Worm (Caenorhabditis elegans) whole organism, L4 larva: ENCODE data around the gene F57G12.1.
A peak's percentile ranks its signal among the peaks of the same experiment; 100 is the strongest.

Experiments
- Y5F2A.4 ChIP-seq: fragments of 200-800 bp; sonication (Bioruptor generic); optimal IDR thresholded peaks from 2 replicates; lab custom pipeline; 2018; ENCODE audit warnings: mild to moderate bottlenecking, missing genetic modification characterization, missing compliant biosample characterization
- Y75B8A.6 ChIP-seq: fragments of 200-800 bp; sonication (Bioruptor generic); IDR thresholded peaks from 2 replicates; pipeline ENCODE4 v1.3.6; 2022; ENCODE audit warnings: missing genetic modification reagents, missing genetic modification characterization, missing compliant biosample characterization
- aha-1 ChIP-seq: fragments of 150-350 bp; peaks from one replicate; lab custom pipeline; 2014; ENCODE audit warnings: missing biosample characterization, missing genetic modification characterization
- aly-2 ChIP-seq: sonication (generic microtip); optimal IDR thresholded peaks from 2 replicates; lab custom pipeline; 2018; ENCODE audit warnings: missing biosample characterization, missing genetic modification characterization
- attf-4 ChIP-seq: sonication (generic microtip); optimal IDR thresholded peaks from 3 replicates; lab custom pipeline; 2017; ENCODE audit warnings: missing biosample characterization, missing genetic modification characterization
- ceh-44 ChIP-seq: fragments of 200-800 bp; sonication (Bioruptor generic); IDR thresholded peaks from 2 replicates; pipeline ENCODE4 v1.3.6; 2022; ENCODE audit warnings: missing genetic modification reagents, missing genetic modification characterization, missing compliant biosample characterization
- ceh-62 ChIP-seq: sonication (generic microtip); optimal IDR thresholded peaks from 2 replicates; lab custom pipeline; 2017; ENCODE audit warnings: missing biosample characterization, missing genetic modification characterization
- ces-1 ChIP-seq: fragments of 150-350 bp; sonication (generic microtip); optimal IDR thresholded peaks from 4 replicates; lab custom pipeline; 2014; ENCODE audit warnings: missing biosample characterization, missing genetic modification reagents, missing genetic modification characterization
- ctbp-1 ChIP-seq: fragments of 200-800 bp; sonication (Bioruptor generic); IDR thresholded peaks from 2 replicates; pipeline ENCODE4 v1.3.6; 2022; ENCODE audit warnings: missing genetic modification reagents, missing genetic modification characterization, missing compliant biosample characterization
- daf-8 ChIP-seq: fragments of 200-800 bp; sonication (Bioruptor generic); IDR thresholded peaks from 2 replicates; pipeline ENCODE4 v1.3.6; 2022; ENCODE audit warnings: missing genetic modification characterization, missing compliant biosample characterization
- dmd-6 ChIP-seq: fragments of 200-800 bp; sonication (Bioruptor generic); IDR thresholded peaks from 2 replicates; pipeline ENCODE4 v1.3.6; 2022; ENCODE audit warnings: missing genetic modification reagents, missing genetic modification characterization, missing compliant biosample characterization
- dpl-1 ChIP-seq: fragments of 150-350 bp; optimal IDR thresholded peaks from 2 replicates; lab custom pipeline; 2014; ENCODE audit warnings: missing biosample characterization, missing genetic modification reagents, missing genetic modification characterization
- dve-1 ChIP-seq: sonication (generic microtip); optimal IDR thresholded peaks from 2 replicates; lab custom pipeline; 2017; ENCODE audit warnings: antibody characterized with exemption, mild to moderate bottlenecking, missing genetic modification characterization, missing compliant biosample characterization; ENCODE audit not compliant: insufficient read depth
- egl-43 ChIP-seq: fragments of 200-800 bp; sonication (Bioruptor generic); IDR thresholded peaks from 2 replicates; pipeline ENCODE4 v1.3.6; 2022; ENCODE audit warnings: missing genetic modification reagents, missing genetic modification characterization, missing compliant biosample characterization
- fos-1 ChIP-seq: fragments of 150-350 bp; optimal IDR thresholded peaks from 2 replicates; lab custom pipeline; 2014; ENCODE audit warnings: missing biosample characterization, missing genetic modification characterization
- hif-1 ChIP-seq, 2 experiments: sonication (generic microtip); optimal IDR thresholded peaks; 2 replicates each; lab custom pipeline; 2016 to 2017; ENCODE audit warnings: missing compliant biosample characterization in 2 of 2, missing genetic modification characterization in 2 of 2, missing genetic modification reagents in 2 of 2, missing genotype in 2 of 2, mild to moderate bottlenecking in 1 of 2
- hlh-30 ChIP-seq: sonication (generic microtip); optimal IDR thresholded peaks from 2 replicates; lab custom pipeline; 2017; ENCODE audit warnings: antibody characterized with exemption, mild to moderate bottlenecking, missing genetic modification characterization, missing compliant biosample characterization; ENCODE audit not compliant: insufficient read depth
- hmg-1.1 ChIP-seq: fragments of 200-800 bp; sonication (Bioruptor generic); IDR thresholded peaks from 2 replicates; pipeline ENCODE4 v1.3.6; 2022; ENCODE audit warnings: missing genetic modification reagents, missing genetic modification characterization, missing compliant biosample characterization
- lin-1 ChIP-seq: fragments of 200-800 bp; sonication (Bioruptor generic); IDR thresholded peaks from 2 replicates; pipeline ENCODE4 v1.3.6; 2022; ENCODE audit warnings: missing genetic modification reagents, missing genetic modification characterization, missing compliant biosample characterization
- lin-39 ChIP-seq: fragments of 150-350 bp; optimal IDR thresholded peaks from 2 replicates; lab custom pipeline; 2014; ENCODE audit warnings: missing biosample characterization, missing genetic modification reagents, missing genetic modification characterization
- lsy-2 ChIP-seq, 2 experiments: fragments of 150-350 bp in 1 of 2; sonication (generic microtip) in 1 of 2; optimal IDR thresholded peaks; 2 replicates each; lab custom pipeline; 2014 to 2017; ENCODE audit warnings: missing biosample characterization in 2 of 2, missing genetic modification characterization in 2 of 2
- madf-9 ChIP-seq: fragments of 200-800 bp; sonication (Bioruptor generic); conservative IDR thresholded peaks from 2 replicates; pipeline ENCODE4 v1.3.6; 2022; ENCODE audit warnings: missing genetic modification reagents, missing genetic modification characterization, missing compliant biosample characterization
- mdl-1 ChIP-seq, 2 experiments: fragments of 150-350 bp in 1 of 2; sonication (generic microtip) in 1 of 2; optimal IDR thresholded peaks; 2 replicates each; lab custom pipeline; 2014 to 2017; ENCODE audit warnings: missing biosample characterization in 2 of 2, missing genetic modification characterization in 2 of 2
- mep-1 ChIP-seq: fragments of 150-350 bp; sonication (generic microtip); optimal IDR thresholded peaks from 3 replicates; lab custom pipeline; 2014; ENCODE audit warnings: missing biosample characterization, missing genetic modification characterization
- mxl-3 ChIP-seq: fragments of 200-800 bp; sonication (Bioruptor generic); optimal IDR thresholded peaks from 2 replicates; lab custom pipeline; 2018; ENCODE audit warnings: mild to moderate bottlenecking, missing genetic modification characterization, missing compliant biosample characterization
- nhr-102 ChIP-seq: sonication (generic microtip); optimal IDR thresholded peaks from 2 replicates; lab custom pipeline; 2016; ENCODE audit warnings: mild to moderate bottlenecking, missing genetic modification characterization, moderate library complexity, missing compliant biosample characterization
- nhr-11 ChIP-seq: fragments of 150-350 bp; optimal IDR thresholded peaks from 2 replicates; lab custom pipeline; 2014; ENCODE audit warnings: missing biosample characterization, missing genetic modification characterization
- nhr-25 ChIP-seq: sonication (generic microtip); optimal IDR thresholded peaks from 2 replicates; lab custom pipeline; 2017; ENCODE audit warnings: missing genetic modification characterization, mild to moderate bottlenecking, missing compliant biosample characterization, antibody characterized with exemption, moderate library complexity, borderline replicate concordance; ENCODE audit not compliant: insufficient read depth
- nhr-28 ChIP-seq: fragments of 150-350 bp; optimal IDR thresholded peaks from 2 replicates; lab custom pipeline; 2014; ENCODE audit warnings: missing biosample characterization, missing genetic modification characterization
- nhr-42 ChIP-seq: fragments of 200-800 bp; sonication (Bioruptor generic); IDR thresholded peaks from 2 replicates; pipeline ENCODE4 v1.3.6; 2022; ENCODE audit warnings: missing genetic modification characterization, missing compliant biosample characterization
- nhr-48 ChIP-seq: sonication (generic microtip); optimal IDR thresholded peaks from 2 replicates; lab custom pipeline; 2016; ENCODE audit warnings: mild to moderate bottlenecking, missing genetic modification characterization, missing compliant biosample characterization
- nhr-77 ChIP-seq: fragments of 150-350 bp; optimal IDR thresholded peaks from 2 replicates; lab custom pipeline; 2014; ENCODE audit warnings: missing biosample characterization, missing genetic modification characterization
- pqm-1 ChIP-seq: sonication (generic microtip); optimal IDR thresholded peaks from 2 replicates; lab custom pipeline; 2017; ENCODE audit warnings: missing biosample characterization, missing genetic modification characterization
- rbr-2 ChIP-seq: sonication (generic microtip); optimal IDR thresholded peaks from 2 replicates; lab custom pipeline; 2016; ENCODE audit warnings: missing genotype, missing genetic modification characterization, missing compliant biosample characterization
- set-16 ChIP-seq: fragments of 200-800 bp; sonication (Bioruptor generic); IDR thresholded peaks from 2 replicates; pipeline ENCODE4 v1.3.6; 2022; ENCODE audit warnings: missing genetic modification reagents, missing genetic modification characterization, missing compliant biosample characterization
- spr-1 ChIP-seq: sonication (generic microtip); optimal IDR thresholded peaks from 2 replicates; lab custom pipeline; 2016; ENCODE audit warnings: mild to moderate bottlenecking, missing genetic modification characterization, missing compliant biosample characterization
- spr-3 ChIP-seq: fragments of 200-800 bp; sonication (Bioruptor generic); optimal IDR thresholded peaks from 2 replicates; lab custom pipeline; 2018; ENCODE audit warnings: mild to moderate bottlenecking, missing genetic modification characterization, missing compliant biosample characterization
- unc-130 ChIP-seq: sonication (generic microtip); optimal IDR thresholded peaks from 2 replicates; lab custom pipeline; 2016; ENCODE audit warnings: missing genetic modification reagents, missing genetic modification characterization, missing compliant biosample characterization
- unc-39 ChIP-seq: sonication (generic microtip); optimal IDR thresholded peaks from 2 replicates; lab custom pipeline; 2017; ENCODE audit warnings: missing biosample characterization, missing genetic modification characterization
- unc-62 ChIP-seq, 3 experiments: fragments of 150-350 bp in 1 of 3; sonication (generic microtip); optimal IDR thresholded peaks in 2 of 3; peaks in 1 of 3; 1 replicate in 1 of 3; 2 replicates in 2 of 3; lab custom pipeline; 2014 to 2017; ENCODE audit warnings: missing biosample characterization in 3 of 3, missing genetic modification characterization in 3 of 3, missing genetic modification reagents in 3 of 3, missing genotype in 1 of 3
- zip-11 ChIP-seq: fragments of 200-800 bp; sonication (Bioruptor generic); IDR thresholded peaks from 2 replicates; pipeline ENCODE4 v1.3.6; 2022; ENCODE audit warnings: missing genetic modification characterization, missing compliant biosample characterization

F57G12.1 gene

DNA sequence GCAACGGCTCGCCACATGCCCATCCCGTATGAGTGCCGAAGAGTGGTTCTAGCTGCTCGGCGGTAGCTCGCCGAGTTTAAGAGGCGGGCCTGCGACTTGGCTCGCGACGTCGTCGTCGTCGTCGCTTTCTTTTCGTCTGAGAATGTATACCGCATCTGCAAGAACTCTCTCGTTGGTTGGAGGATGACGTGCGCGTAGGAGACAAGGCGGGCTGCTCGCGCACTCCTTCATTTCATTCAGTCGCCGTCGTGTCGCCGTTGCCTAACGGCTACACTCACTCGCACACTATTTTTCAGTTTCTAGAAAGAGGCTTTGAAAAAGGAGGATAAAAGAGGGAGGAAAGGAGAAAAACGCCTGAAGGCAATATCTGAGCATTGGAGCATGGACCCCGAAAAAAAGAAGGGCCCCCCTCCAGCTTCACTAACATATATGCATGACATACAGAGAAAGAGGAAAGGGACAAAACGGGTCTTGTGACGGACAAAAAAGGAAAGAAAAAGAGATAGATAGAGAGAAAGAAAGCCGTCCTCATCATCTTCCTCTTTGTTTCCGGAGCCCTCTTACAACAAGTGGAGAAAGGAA lies 34.1 kb upstream of the F57G12.1 start (continued):
- TF ChIP-seq hmg-1.1 (peak; percentile 69), nhr-25 (no peak), unc-39 (no peak), aly-2 (tag; lab: Kevin White, UChicago) (no peak), Y75B8A.6 (GFP tag; lab: Robert Waterston, UW) (no peak), unc-62 (GFP tag; optimal IDR thresholded peaks at IDR 0.05 in 1 of 2; lab: Kevin White, UChicago) (peak in 1 of 2 experiments; percentile 92), unc-62 (tag; optimal IDR thresholded peaks at IDR 0.05; lab: Kevin White, UChicago) (no peak), rbr-2 (peak; percentile 87), madf-9 (GFP tag; lab: Robert Waterston, UW) (no peak), hlh-30 (tag; lab: Kevin White, UChicago) (peak; percentile 76), spr-3 (GFP tag; lab: Kevin White, UChicago) (no peak), lsy-2 (tag; optimal IDR thresholded peaks at IDR 0.05; lab: Kevin White, UChicago) (peak; percentile 50 to 62), lin-39 (no peak), dve-1 (tag; lab: Kevin White, UChicago) (no peak), nhr-48 (tag; lab: Kevin White, UChicago) (peak; percentile 26), ctbp-1 (peak; percentile 84), nhr-28 (tag; lab: Kevin White, UChicago) (no peak), nhr-11 (tag; lab: Kevin White, UChicago) (peak; percentile 51), mep-1 (tag; lab: Kevin White, UChicago) (peak; percentile 63), set-16 (peak; percentile 91)

DNA sequence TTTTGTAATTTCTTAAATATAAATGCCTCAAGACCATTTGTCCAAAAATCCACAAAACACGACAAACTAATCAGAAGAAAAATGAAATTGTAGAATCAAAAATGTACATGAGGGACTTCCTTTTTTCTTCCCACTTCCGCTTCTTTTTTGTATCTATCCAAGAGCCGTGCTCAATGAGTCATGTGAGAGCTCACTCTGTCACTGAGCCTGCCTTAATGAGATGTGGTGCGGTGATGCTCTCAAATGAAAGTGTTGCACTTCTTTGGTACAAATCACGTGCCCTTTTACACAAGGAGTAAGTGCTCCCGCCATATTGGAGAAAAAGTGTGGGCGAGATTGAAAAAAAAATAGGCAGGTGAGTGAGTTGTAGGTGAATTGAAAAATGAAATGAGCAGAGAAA lies 32.9 kb upstream of the F57G12.1 start:
- TF ChIP-seq hlh-30 (tag; lab: Kevin White, UChicago) (peak; percentile 60), dpl-1 (GFP tag; lab: Kevin White, UChicago) (no peak), ctbp-1 (peak; percentile 60), lsy-2 (tag; optimal IDR thresholded peaks at IDR 0.05; lab: Kevin White, UChicago) (peak in 1 of 2 experiments; percentile 37), mdl-1 (tag; optimal IDR thresholded peaks at IDR 0.05; lab: Kevin White, UChicago) (peak in 1 of 2 experiments; percentile 23), set-16 (no peak), egl-43 (0 out of 2 replicates have a peak, but pooled peaks have one; percentile 41), mep-1 (tag; lab: Kevin White, UChicago) (peak; percentile 9), hmg-1.1 (0 out of 2 replicates have a peak, but pooled peaks have one; percentile 13)

DNA sequence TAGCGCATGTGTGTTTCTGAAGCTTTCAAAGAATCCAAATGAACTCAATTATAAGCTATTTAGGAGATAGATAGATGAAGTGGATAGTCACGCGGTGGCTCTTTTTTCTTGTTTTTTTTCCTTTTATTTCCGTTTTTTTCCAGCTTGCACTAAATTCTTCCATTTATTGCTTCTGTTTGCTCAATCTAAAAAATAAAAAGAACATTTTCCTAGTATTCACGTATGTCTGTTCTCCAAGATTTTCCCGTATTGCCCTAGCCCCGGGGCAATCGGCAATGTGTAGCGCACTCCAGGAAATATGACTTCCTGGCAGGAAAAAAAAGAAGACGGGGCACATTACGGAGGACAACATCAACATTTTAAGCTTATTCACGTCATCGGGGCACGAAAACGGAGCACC lies 30.4 kb upstream of the F57G12.1 start:
- no peak for TF ChIP-seq lin-1 (GFP tag; lab: Robert Waterston, UW)
- no peak for TF ChIP-seq aha-1 (tag; lab: Kevin White, UChicago)
- peak in 1 of 2 experiments; percentile 47 for TF ChIP-seq unc-62 (GFP tag; optimal IDR thresholded peaks at IDR 0.05 in 1 of 2; lab: Kevin White, UChicago)
- no peak for TF ChIP-seq unc-62 (tag; optimal IDR thresholded peaks at IDR 0.05; lab: Kevin White, UChicago)
- 0 out of 2 replicates have a peak, but pooled peaks have one; percentile 0 for TF ChIP-seq set-16
- TF ChIP-seq ceh-44 (GFP tag; lab: Robert Waterston, UW), result no peak

DNA sequence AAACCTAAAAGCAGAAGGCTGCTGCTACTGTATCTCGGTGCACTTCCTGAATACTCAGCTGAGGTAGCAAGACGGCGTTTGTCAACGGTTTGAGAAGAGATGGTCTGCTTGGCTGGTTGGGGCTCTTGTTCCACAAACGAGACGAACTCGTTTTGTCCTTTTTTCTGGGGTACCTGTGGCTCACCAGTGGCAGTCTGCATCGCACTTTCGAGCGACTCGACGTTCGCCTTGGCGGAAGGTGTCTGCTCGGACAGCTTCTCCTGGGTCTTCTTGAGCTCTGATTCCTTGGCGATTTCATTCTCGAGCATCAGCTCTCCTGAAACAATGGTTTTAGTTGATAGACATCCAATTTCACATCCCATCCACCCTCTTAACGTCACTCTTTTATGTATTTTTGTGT lies 30.0 kb upstream of the F57G12.1 start:
- TF ChIP-seq pqm-1 (tag; lab: Kevin White, UChicago) (no peak), mxl-3 (no peak), ces-1 (GFP tag; lab: Kevin White, UChicago) (no peak), daf-8 (GFP tag; lab: Robert Waterston, UW) (no peak), egl-43 (no peak), mdl-1 (tag; optimal IDR thresholded peaks at IDR 0.05; lab: Kevin White, UChicago) (no peak), ceh-62 (tag; lab: Kevin White, UChicago) (no peak), hif-1 (tag; optimal IDR thresholded peaks at IDR 0.05; lab: Kevin White, UChicago) (no peak), Y5F2A.4 (GFP tag; lab: Kevin White, UChicago) (no peak), nhr-42 (GFP tag; lab: Robert Waterston, UW) (no peak), unc-62 (GFP tag; optimal IDR thresholded peaks at IDR 0.05 in 1 of 2; lab: Kevin White, UChicago) (peak in 1 of 2 experiments; percentile 86), unc-62 (tag; optimal IDR thresholded peaks at IDR 0.05; lab: Kevin White, UChicago) (no peak), nhr-102 (tag; lab: Kevin White, UChicago) (no peak), zip-11 (GFP tag; lab: Robert Waterston, UW) (no peak), dmd-6 (GFP tag; lab: Robert Waterston, UW) (0 out of 2 replicates have a peak, but pooled peaks have one; percentile 9), spr-1 (no peak), set-16 (peak; percentile 57; the same call in 1 of the 2 replicates), madf-9 (GFP tag; lab: Robert Waterston, UW) (no peak), attf-4 (tag; lab: Kevin White, UChicago) (no peak), unc-130 (GFP tag; lab: Kevin White, UChicago) (no peak), fos-1 (tag; lab: Kevin White, UChicago) (no peak), nhr-77 (no peak)
